Fruit fly (Drosophila melanogaster) whole organism, embryonic: ENCODE data around the gene Est-6.

Experiments
- CG10565 ChIP-seq: fragments of 200-800 bp; sonication (Bioruptor generic); optimal IDR thresholded peaks from 3 replicates; lab custom pipeline; 2016; ENCODE audit warnings: missing biosample characterization, mild to moderate bottlenecking, missing genetic modification characterization
- CG12236 ChIP-seq: fragments of 200-800 bp; sonication (Bioruptor generic); optimal IDR thresholded peaks from 2 replicates; lab custom pipeline; 2016; ENCODE audit warnings: missing biosample characterization, missing genetic modification characterization
- CG13123 ChIP-seq: fragments of 200-800 bp; sonication (Bioruptor generic); optimal IDR thresholded peaks from 2 replicates; lab custom pipeline; 2016; ENCODE audit warnings: missing biosample characterization, missing genetic modification characterization
- CG13296 ChIP-seq: fragments of 200-800 bp; sonication (Bioruptor generic); optimal IDR thresholded peaks from 3 replicates; lab custom pipeline; 2018; ENCODE audit warnings: missing biosample characterization, mild to moderate bottlenecking, missing genetic modification characterization
- CG14014 ChIP-seq: fragments of 200-800 bp; sonication (Bioruptor generic); IDR thresholded peaks from 2 replicates; pipeline ENCODE4 v1.3.6; 2022; ENCODE audit warnings: missing biosample characterization, missing genetic modification characterization
- CG14710 ChIP-seq: fragments of 200-800 bp; sonication (Bioruptor generic); optimal IDR thresholded peaks from 3 replicates; lab custom pipeline; 2019; ENCODE audit warnings: missing biosample characterization, mild to moderate bottlenecking, missing genetic modification characterization, moderate library complexity
- CG14860 ChIP-seq: fragments of 200-800 bp; sonication (Bioruptor generic); IDR thresholded peaks from 3 replicates; pipeline ENCODE4 v1.3.6; 2022; ENCODE audit warnings: missing biosample characterization, missing genetic modification characterization; ENCODE audit not compliant: partially characterized antibody
- CG15514 ChIP-seq: fragments of 200-800 bp; sonication (Bioruptor generic); optimal IDR thresholded peaks from 3 replicates; lab custom pipeline; 2017; ENCODE audit warnings: missing biosample characterization, missing genetic modification characterization, mild to moderate bottlenecking, moderate library complexity, missing genetic modification reagents
- CG15601 ChIP-seq: fragments of 200-800 bp; sonication (Bioruptor generic); optimal IDR thresholded peaks from 3 replicates; lab custom pipeline; 2019; ENCODE audit warnings: missing biosample characterization, mild to moderate bottlenecking, missing genetic modification characterization, moderate library complexity
- CG15696 ChIP-seq: fragments of 200-800 bp; sonication (Bioruptor generic); optimal IDR thresholded peaks from 2 replicates; lab custom pipeline; 2019; ENCODE audit warnings: missing biosample characterization, mild to moderate bottlenecking, missing genetic modification characterization, moderate library complexity
- CG32532 ChIP-seq: fragments of 200-800 bp; sonication (Bioruptor generic); IDR thresholded peaks from 2 replicates; pipeline ENCODE4 v1.3.6; 2022; ENCODE audit warnings: missing biosample characterization, missing genetic modification characterization
- CG32767 ChIP-seq: fragments of 200-800 bp; sonication (Bioruptor generic); IDR thresholded peaks from 2 replicates; pipeline ENCODE4 v1.3.6; 2022; ENCODE audit warnings: missing biosample characterization, missing genetic modification characterization
- CG3847 ChIP-seq: fragments of 200-800 bp; sonication (Bioruptor generic); IDR thresholded peaks from 2 replicates; pipeline ENCODE4 v1.3.6; 2022; ENCODE audit warnings: missing biosample characterization, missing genetic modification characterization
- CG6854 ChIP-seq: fragments of 200-800 bp; sonication (Bioruptor generic); optimal IDR thresholded peaks from 3 replicates; lab custom pipeline; 2017; ENCODE audit warnings: missing biosample characterization, mild to moderate bottlenecking, missing genetic modification characterization
- CkIIα-i1 ChIP-seq: fragments of 200-800 bp; sonication (Bioruptor generic); IDR thresholded peaks from 2 replicates; pipeline ENCODE4 v1.3.6; 2022; ENCODE audit warnings: missing biosample characterization, missing genetic modification characterization
- Doc2 ChIP-seq: fragments of 200-800 bp; sonication (Bioruptor generic); IDR thresholded peaks from 2 replicates; pipeline ENCODE4 v1.3.6; 2022; ENCODE audit warnings: missing biosample characterization, missing genetic modification characterization
- Doc3 ChIP-seq: fragments of 200-800 bp; sonication (Bioruptor generic); IDR thresholded peaks from 3 replicates; pipeline ENCODE4 v1.3.6; 2022; ENCODE audit warnings: missing biosample characterization, missing genetic modification characterization; ENCODE audit not compliant: partially characterized antibody
- Eip74EF ChIP-seq, 2 experiments: fragments of 200-800 bp in 1 of 2; fragments of >200 bp in 1 of 2; sonication (Bioruptor generic) in 1 of 2; optimal IDR thresholded peaks; 2 replicates each; lab custom pipeline; 2017 to 2019; ENCODE audit warnings: missing biosample characterization in 2 of 2, missing genetic modification characterization in 2 of 2, mild to moderate bottlenecking in 1 of 2, moderate library complexity in 1 of 2
- Gsc ChIP-seq: fragments of 200-800 bp; sonication (Bioruptor generic); IDR thresholded peaks from 2 replicates; pipeline ENCODE4 v1.3.6; 2022; ENCODE audit warnings: missing biosample characterization, missing genetic modification characterization
- HHEX ChIP-seq: fragments of 200-800 bp; sonication (Bioruptor generic); optimal IDR thresholded peaks from 3 replicates; lab custom pipeline; 2017; ENCODE audit warnings: missing biosample characterization, mild to moderate bottlenecking, missing genetic modification characterization, missing genetic modification reagents
- Hey ChIP-seq: fragments of 200-800 bp; sonication (Bioruptor generic); optimal IDR thresholded peaks from 3 replicates; lab custom pipeline; 2018; ENCODE audit warnings: missing biosample characterization, mild to moderate bottlenecking, missing genetic modification characterization
- HmgZ ChIP-seq: fragments of 200-800 bp; sonication (Bioruptor generic); optimal IDR thresholded peaks from 2 replicates; lab custom pipeline; 2018; ENCODE audit warnings: missing biosample characterization, mild to moderate bottlenecking, missing genetic modification characterization
- Hr3 ChIP-seq: fragments of 200-800 bp; sonication (Bioruptor generic); optimal IDR thresholded peaks from 3 replicates; lab custom pipeline; 2016; ENCODE audit warnings: missing biosample characterization, missing genetic modification characterization
- Hr51 ChIP-seq, 2 experiments: fragments of 200-800 bp; sonication (Bioruptor generic); optimal IDR thresholded peaks; 2 replicates in 1 of 2; 3 replicates in 1 of 2; lab custom pipeline; 2016 to 2018; ENCODE audit warnings: missing biosample characterization in 2 of 2, missing genetic modification characterization in 2 of 2, mild to moderate bottlenecking in 1 of 2, moderate library complexity in 1 of 2
- Lhr ChIP-seq: fragments of 200-800 bp; sonication (Bioruptor generic); optimal IDR thresholded peaks from 3 replicates; lab custom pipeline; 2017; ENCODE audit warnings: mild to moderate bottlenecking, missing biosample characterization, missing genetic modification reagents, missing genetic modification characterization
- MBD-R2 ChIP-seq: fragments of 200-800 bp; sonication (Bioruptor generic); IDR thresholded peaks from 2 replicates; pipeline ENCODE4 v1.3.6; 2022; ENCODE audit warnings: missing biosample characterization, missing genetic modification characterization
- NC2β ChIP-seq: fragments of 200-800 bp; sonication (Bioruptor generic); optimal IDR thresholded peaks from 2 replicates; lab custom pipeline; 2016; ENCODE audit warnings: missing biosample characterization, missing genetic modification characterization
- Rfx ChIP-seq: fragments of 200-800 bp; sonication (Bioruptor generic); IDR thresholded peaks from 2 replicates; pipeline ENCODE4 v1.3.6; 2022; ENCODE audit warnings: missing biosample characterization, missing genetic modification characterization
- Rx ChIP-seq: fragments of 200-800 bp; sonication (Bioruptor generic); IDR thresholded peaks from 2 replicates; pipeline ENCODE4 v1.3.6; 2022; ENCODE audit warnings: missing biosample characterization, missing genetic modification characterization
- crol ChIP-seq: fragments of 200-800 bp; sonication (Bioruptor generic); IDR thresholded peaks from 2 replicates; pipeline ENCODE4 v1.3.6; 2022; ENCODE audit warnings: missing biosample characterization, missing genetic modification characterization
- danr ChIP-seq: fragments of 200-800 bp; sonication (Bioruptor generic); IDR thresholded peaks from 2 replicates; pipeline ENCODE4 v1.3.6; 2022; ENCODE audit warnings: missing biosample characterization, missing genetic modification characterization
- emc ChIP-seq: fragments of 200-800 bp; sonication (Bioruptor generic); optimal IDR thresholded peaks from 2 replicates; lab custom pipeline; 2016; ENCODE audit warnings: missing biosample characterization, missing genetic modification characterization
- esg ChIP-seq: fragments of 200-800 bp; sonication (Bioruptor generic); conservative IDR thresholded peaks from 2 replicates; pipeline ENCODE4 v1.3.6; 2022; ENCODE audit warnings: missing biosample characterization, missing genetic modification characterization
- ftz-f1 ChIP-seq: fragments of 200-800 bp; sonication (Bioruptor generic); optimal IDR thresholded peaks from 2 replicates; lab custom pipeline; 2016; ENCODE audit warnings: missing biosample characterization, missing genetic modification characterization
- hkb ChIP-seq, 2 experiments: fragments of 200-800 bp in 1 of 2; fragments of >200 bp in 1 of 2; sonication (Bioruptor generic) in 1 of 2; IDR thresholded peaks in 1 of 2; optimal IDR thresholded peaks in 1 of 2; 2 replicates each; pipeline versions ENCODE4 v1.3.6 to Lab custom; 2017 to 2022; ENCODE audit warnings: missing biosample characterization in 1 of 2, missing genetic modification characterization in 1 of 2
- hth ChIP-seq: fragments of >200 bp; optimal IDR thresholded peaks from 2 replicates; lab custom pipeline; 2017; ENCODE audit warnings: inconsistent platforms
- jing ChIP-seq: fragments of 200-800 bp; sonication (Bioruptor generic); optimal IDR thresholded peaks from 2 replicates; lab custom pipeline; 2018; ENCODE audit warnings: missing biosample characterization, mild to moderate bottlenecking, missing genetic modification characterization
- jumu ChIP-seq: fragments of 200-800 bp; sonication (Bioruptor generic); optimal IDR thresholded peaks from 3 replicates; lab custom pipeline; 2016; ENCODE audit warnings: missing biosample characterization, missing genetic modification characterization
- knrl ChIP-seq: fragments of 200-800 bp; sonication (Bioruptor generic); IDR thresholded peaks from 3 replicates; pipeline ENCODE4 v1.3.6; 2022; ENCODE audit warnings: missing biosample characterization, missing genetic modification characterization; ENCODE audit not compliant: partially characterized antibody
- lab ChIP-seq: fragments of 200-800 bp; sonication (Bioruptor generic); optimal IDR thresholded peaks from 3 replicates; lab custom pipeline; 2017; ENCODE audit warnings: missing biosample characterization, missing genetic modification characterization, mild to moderate bottlenecking, moderate library complexity, missing genetic modification reagents
- mirr ChIP-seq: fragments of 200-800 bp; sonication (Bioruptor generic); optimal IDR thresholded peaks from 3 replicates; lab custom pipeline; 2018; ENCODE audit warnings: missing biosample characterization, mild to moderate bottlenecking, missing genetic modification characterization
- pfk ChIP-seq: fragments of 200-800 bp; sonication (Bioruptor generic); optimal IDR thresholded peaks from 2 replicates; lab custom pipeline; 2018; ENCODE audit warnings: missing biosample characterization, mild to moderate bottlenecking, missing genetic modification characterization, moderate library complexity
- ranshi ChIP-seq: fragments of 200-800 bp; sonication (Bioruptor generic); IDR thresholded peaks from 2 replicates; pipeline ENCODE4 v1.3.6; 2022; ENCODE audit warnings: missing biosample characterization, missing genetic modification characterization
- sens-2 ChIP-seq: fragments of 200-800 bp; sonication (Bioruptor generic); IDR thresholded peaks from 2 replicates; pipeline ENCODE4 v1.3.6; 2022; ENCODE audit warnings: missing biosample characterization, missing genetic modification characterization
- sug ChIP-seq: fragments of 200-800 bp; optimal IDR thresholded peaks from 2 replicates; lab custom pipeline; 2019; ENCODE audit warnings: missing biosample characterization, mild to moderate bottlenecking, missing genetic modification characterization, moderate library complexity
- trem ChIP-seq: fragments of 200-800 bp; optimal IDR thresholded peaks from 3 replicates; lab custom pipeline; 2019; ENCODE audit warnings: missing biosample characterization, mild to moderate bottlenecking, missing genetic modification characterization, moderate library complexity
- unc-4 ChIP-seq: fragments of 200-800 bp; sonication (Bioruptor generic); IDR thresholded peaks from 2 replicates; pipeline ENCODE4 v1.3.6; 2022; ENCODE audit warnings: missing biosample characterization, missing genetic modification characterization; ENCODE audit not compliant: partially characterized antibody
- vnd ChIP-seq: fragments of 200-800 bp; sonication (Bioruptor generic); IDR thresholded peaks from 3 replicates; pipeline ENCODE4 v1.3.6; 2022; ENCODE audit warnings: missing biosample characterization, missing genetic modification characterization; ENCODE audit not compliant: partially characterized antibody
- zfh1 ChIP-seq: fragments of 200-800 bp; sonication (Bioruptor generic); IDR thresholded peaks from 3 replicates; pipeline ENCODE4 v1.3.6; 2022; ENCODE audit warnings: missing biosample characterization, missing genetic modification characterization

Est-6 gene

DNA sequence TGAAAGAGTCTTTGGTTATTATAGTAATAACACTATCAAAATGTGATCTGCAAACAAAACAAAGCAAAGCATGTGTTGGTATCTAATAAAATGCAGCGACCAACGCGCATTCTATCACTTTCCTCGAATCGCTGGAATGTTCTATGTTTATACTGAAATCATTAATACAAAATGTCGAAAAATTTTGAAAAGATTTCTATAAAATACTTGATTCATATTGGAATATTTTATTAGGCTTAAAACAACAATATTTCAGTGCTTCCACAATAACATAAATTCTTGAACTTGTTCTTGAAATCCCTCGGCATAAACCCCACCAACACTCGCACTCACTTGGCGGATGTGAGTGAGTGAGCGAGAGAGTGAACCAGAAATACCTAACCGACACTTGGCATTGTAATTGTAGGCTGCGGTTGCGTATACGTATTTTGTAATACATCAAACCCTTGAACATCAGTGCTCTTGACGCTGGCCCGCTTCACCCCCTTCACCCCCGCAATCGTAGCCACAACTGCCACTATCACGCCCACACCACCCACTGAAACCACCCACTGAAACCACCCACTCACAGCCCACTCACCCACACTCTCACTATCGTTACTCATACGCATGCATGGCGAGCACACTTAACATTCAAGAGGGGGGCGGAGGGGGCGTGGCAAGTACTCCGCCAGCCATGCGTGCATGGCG lies 34.5 kb downstream of the Est-6 start (continued):
- TF ChIP-seq unc-4 (no peak), CG32767 (GFP tag; lab: Robert Waterston, UW) (0 out of 2 replicates have a peak, but pooled peaks have one; percentile 21), CG3847 (GFP tag; lab: Robert Waterston, UW) (peak; percentile 14; the same call in 1 of the 2 replicates), danr (GFP tag; lab: Robert Waterston, UW) (no peak), CG14860 (GFP tag; lab: Robert Waterston, UW) (no peak), trem (tag; lab: Kevin White, UChicago) (no peak), Rx (GFP tag; lab: Robert Waterston, UW) (no peak), Hey (tag; lab: Kevin White, UChicago) (no peak), CG6854 (GFP tag; lab: Kevin White, UChicago) (no peak), ftz-f1 (GFP tag; lab: Kevin White, UChicago) (no peak), Hr3 (GFP tag; lab: Kevin White, UChicago) (no peak), CG13296 (GFP tag; lab: Kevin White, UChicago) (peak; percentile 31), CG15696 (tag; lab: Kevin White, UChicago) (no peak), esg (GFP tag; lab: Robert Waterston, UW) (peak; percentile 43; the same call in 1 of the 2 replicates), HHEX (peak; percentile 16), CG12236 (no peak), Rfx (GFP tag; lab: Robert Waterston, UW) (peak; percentile 65), HmgZ (tag; lab: Kevin White, UChicago) (no peak), hkb (optimal IDR thresholded peaks at IDR 0.05; lab: Kevin White, UChicago) (no peak), hkb (GFP tag; IDR thresholded peaks at IDR 0.05; lab: Robert Waterston, UW) (peak; percentile 54; the same call in 1 of the 2 replicates), mirr (GFP tag; lab: Kevin White, UChicago) (no peak), knrl (no peak), Hr51 (GFP tag; optimal IDR thresholded peaks at IDR 0.05; lab: Kevin White, UChicago) (peak in 1 of 2 experiments; percentile 62), jing (GFP tag; lab: Kevin White, UChicago) (no peak), lab (GFP tag; lab: Kevin White, UChicago) (peak; percentile 63), Lhr (GFP tag; lab: Kevin White, UChicago) (no peak), Doc2 (GFP tag; lab: Robert Waterston, UW) (no peak), Eip74EF (GFP tag; optimal IDR thresholded peaks at IDR 0.05; lab: Kevin White, UChicago) (no peak), sens-2 (GFP tag; lab: Robert Waterston, UW) (no peak; the same call in 1 of the 2 replicates), hth (lab: Kevin White, UChicago) (no peak), CkIIα-i1 (no peak), CG14710 (no peak), jumu (no peak), emc (GFP tag; lab: Kevin White, UChicago) (no peak), Doc3 (GFP tag; lab: Robert Waterston, UW) (no peak), vnd (GFP tag; lab: Robert Waterston, UW) (no peak; the same call in 2 of the 3 replicates), sug (tag; lab: Kevin White, UChicago) (peak; percentile 12), CG32532 (peak; percentile 39; the same call in 1 of the 2 replicates), CG13123 (GFP tag; lab: Kevin White, UChicago) (no peak), crol (GFP tag; lab: Robert Waterston, UW) (peak; percentile 89), CG15601 (no peak), NC2β (GFP tag; lab: Kevin White, UChicago) (no peak), pfk (GFP tag; lab: Kevin White, UChicago) (no peak), CG14014 (GFP tag; lab: Robert Waterston, UW) (peak; percentile 62; the same call in 1 of the 2 replicates), Gsc (no peak), MBD-R2 (no peak), CG15514 (GFP tag; lab: Kevin White, UChicago) (no peak), CG10565 (GFP tag; lab: Kevin White, UChicago) (no peak), zfh1 (GFP tag; lab: Robert Waterston, UW) (peak; percentile 64), ranshi (peak; percentile 63)
